Worm (Caenorhabditis elegans) whole organism, late embryonic: ENCODE measurements around the gene trpp-6.

Experiments
- C08G9.2 ChIP-seq: sonication (generic microtip); optimal IDR thresholded peaks from 2 replicates; lab custom pipeline; 2016; ENCODE audit warnings: mild to moderate bottlenecking, missing genetic modification characterization, moderate library complexity, missing compliant biosample characterization
- F13H6.1 ChIP-seq: sonication (generic microtip); optimal IDR thresholded peaks from 2 replicates; lab custom pipeline; 2016; ENCODE audit warnings: missing genetic modification characterization, missing compliant biosample characterization
- K02D7.2 ChIP-seq: sonication (generic microtip); optimal IDR thresholded peaks from 2 replicates; lab custom pipeline; 2017; ENCODE audit warnings: mild to moderate bottlenecking, missing genetic modification characterization, missing compliant biosample characterization
- T23F11.4 ChIP-seq: fragments of 200-800 bp; sonication (Bioruptor generic); optimal IDR thresholded peaks from 2 replicates; lab custom pipeline; 2018; ENCODE audit warnings: mild to moderate bottlenecking, missing genetic modification characterization, missing compliant biosample characterization
- ahr-1 ChIP-seq: sonication (generic microtip); optimal IDR thresholded peaks from 2 replicates; lab custom pipeline; 2016; ENCODE audit warnings: missing genetic modification characterization, missing compliant biosample characterization
- ama-1 ChIP-seq: fragments of 150-350 bp; optimal IDR thresholded peaks from 2 replicates; lab custom pipeline; 2014
- ceh-14 ChIP-seq: sonication (generic microtip); optimal IDR thresholded peaks from 2 replicates; lab custom pipeline; 2016; ENCODE audit warnings: missing genotype, missing genetic modification characterization, missing compliant biosample characterization
- ceh-18 ChIP-seq: sonication (generic microtip); optimal IDR thresholded peaks from 2 replicates; lab custom pipeline; 2016; ENCODE audit warnings: missing genetic modification characterization, missing compliant biosample characterization
- ceh-2 ChIP-seq: sonication (generic microtip); optimal IDR thresholded peaks from 2 replicates; lab custom pipeline; 2016; ENCODE audit warnings: missing genotype, missing genetic modification characterization, missing compliant biosample characterization
- ceh-22 ChIP-seq: sonication (generic microtip); optimal IDR thresholded peaks from 2 replicates; lab custom pipeline; 2017; ENCODE audit warnings: missing biosample characterization, missing genetic modification characterization
- ceh-31 ChIP-seq: sonication (generic microtip); optimal IDR thresholded peaks from 2 replicates; lab custom pipeline; 2016; ENCODE audit warnings: missing genetic modification characterization, missing compliant biosample characterization
- ceh-34 ChIP-seq: sonication (generic microtip); optimal IDR thresholded peaks from 2 replicates; lab custom pipeline; 2016; ENCODE audit warnings: mild to moderate bottlenecking, missing genetic modification characterization, missing compliant biosample characterization
- ceh-45 ChIP-seq: fragments of 200-800 bp; sonication (Bioruptor generic); IDR thresholded peaks from 2 replicates; pipeline ENCODE4 v1.3.6; 2022; ENCODE audit warnings: missing genetic modification reagents, missing genetic modification characterization, missing compliant biosample characterization
- ceh-48 ChIP-seq: sonication (generic microtip); optimal IDR thresholded peaks from 2 replicates; lab custom pipeline; 2016; ENCODE audit warnings: missing genetic modification characterization, inconsistent platforms, missing compliant biosample characterization
- ceh-6 ChIP-seq: fragments of 200-800 bp; sonication (Bioruptor generic); optimal IDR thresholded peaks from 2 replicates; lab custom pipeline; 2018; ENCODE audit warnings: mild to moderate bottlenecking, missing genetic modification characterization, missing compliant biosample characterization
- dmd-4 ChIP-seq: sonication (generic microtip); optimal IDR thresholded peaks from 2 replicates; lab custom pipeline; 2016; ENCODE audit warnings: borderline replicate concordance, missing genetic modification characterization, missing compliant biosample characterization
- elt-2 ChIP-seq: sonication (generic microtip); optimal IDR thresholded peaks from 2 replicates; lab custom pipeline; 2016; ENCODE audit warnings: missing genetic modification reagents, missing genetic modification characterization, missing compliant biosample characterization
- elt-4 ChIP-seq: sonication (generic microtip); optimal IDR thresholded peaks from 2 replicates; lab custom pipeline; 2016; ENCODE audit warnings: missing genetic modification characterization, missing compliant biosample characterization
- eyg-1 ChIP-seq: sonication (generic microtip); optimal IDR thresholded peaks from 2 replicates; lab custom pipeline; 2016; ENCODE audit warnings: missing genotype, missing genetic modification characterization, missing compliant biosample characterization
- fax-1 ChIP-seq: sonication (generic microtip); optimal IDR thresholded peaks from 2 replicates; lab custom pipeline; 2016; ENCODE audit warnings: missing genotype, missing genetic modification characterization, missing compliant biosample characterization
- fkh-6 ChIP-seq: sonication (generic microtip); optimal IDR thresholded peaks from 2 replicates; lab custom pipeline; 2016; ENCODE audit warnings: missing genetic modification characterization, missing compliant biosample characterization
- hlh-15 ChIP-seq: sonication (generic microtip); optimal IDR thresholded peaks from 2 replicates; lab custom pipeline; 2016; ENCODE audit warnings: missing genetic modification characterization, missing compliant biosample characterization
- hlh-30 ChIP-seq: sonication (generic microtip); optimal IDR thresholded peaks from 2 replicates; lab custom pipeline; 2017; ENCODE audit warnings: antibody characterized with exemption, missing genetic modification characterization, missing compliant biosample characterization; ENCODE audit not compliant: insufficient read depth
- hlh-8 ChIP-seq: sonication (generic microtip); optimal IDR thresholded peaks from 2 replicates; lab custom pipeline; 2016; ENCODE audit warnings: missing genotype, missing genetic modification characterization, missing compliant biosample characterization
- lim-6 ChIP-seq: sonication (generic microtip); optimal IDR thresholded peaks from 2 replicates; lab custom pipeline; 2016; ENCODE audit warnings: missing genetic modification characterization, missing compliant biosample characterization
- lin-11 ChIP-seq: fragments of 200-800 bp; sonication (Bioruptor generic); optimal IDR thresholded peaks from 2 replicates; lab custom pipeline; 2018; ENCODE audit warnings: mild to moderate bottlenecking, missing genetic modification characterization, missing compliant biosample characterization
- madf-2 ChIP-seq: sonication (generic microtip); optimal IDR thresholded peaks from 2 replicates; lab custom pipeline; 2017; ENCODE audit warnings: missing genetic modification characterization, missing compliant biosample characterization
- mec-3 ChIP-seq: sonication (generic microtip); optimal IDR thresholded peaks from 2 replicates; lab custom pipeline; 2016; ENCODE audit warnings: borderline replicate concordance, missing genetic modification characterization, missing compliant biosample characterization
- nfya-1 ChIP-seq: sonication (generic microtip); optimal IDR thresholded peaks from 2 replicates; lab custom pipeline; 2017; ENCODE audit warnings: missing genetic modification characterization, mild to moderate bottlenecking, missing compliant biosample characterization, antibody characterized with exemption, moderate library complexity
- nhr-11 ChIP-seq: fragments of 150-350 bp; optimal IDR thresholded peaks from 2 replicates; lab custom pipeline; 2014; ENCODE audit warnings: missing biosample characterization, missing genetic modification characterization
- npax-4 ChIP-seq: sonication (generic microtip); optimal IDR thresholded peaks from 2 replicates; lab custom pipeline; 2016; ENCODE audit warnings: missing genetic modification characterization, missing compliant biosample characterization
- odd-2 ChIP-seq: sonication (generic microtip); optimal IDR thresholded peaks from 2 replicates; lab custom pipeline; 2017; ENCODE audit warnings: antibody characterized with exemption, mild to moderate bottlenecking, missing genetic modification characterization, missing compliant biosample characterization
- pat-9 ChIP-seq: fragments of 200-800 bp; sonication (Bioruptor generic); optimal IDR thresholded peaks from 2 replicates; lab custom pipeline; 2018; ENCODE audit warnings: mild to moderate bottlenecking, missing genetic modification characterization, moderate library complexity, missing compliant biosample characterization
- pha-2 ChIP-seq: sonication (generic microtip); optimal IDR thresholded peaks from 2 replicates; lab custom pipeline; 2017; ENCODE audit warnings: mild to moderate bottlenecking, missing genetic modification characterization, missing compliant biosample characterization
- pha-4 ChIP-seq: fragments of 150-350 bp; optimal IDR thresholded peaks from 2 replicates; lab custom pipeline; 2018; ENCODE audit warnings: missing biosample characterization, missing genetic modification reagents, missing genetic modification characterization
- pqm-1 ChIP-seq: sonication (generic microtip); optimal IDR thresholded peaks from 2 replicates; lab custom pipeline; 2016; ENCODE audit warnings: missing genetic modification characterization, missing compliant biosample characterization
- pros-1 ChIP-seq: fragments of 150-350 bp; optimal IDR thresholded peaks from 2 replicates; lab custom pipeline; 2014; ENCODE audit warnings: missing biosample characterization, missing genetic modification reagents, missing genetic modification characterization
- rnt-1 ChIP-seq: sonication (generic microtip); optimal IDR thresholded peaks from 2 replicates; lab custom pipeline; 2016; ENCODE audit warnings: missing genetic modification characterization, missing compliant biosample characterization
- sdc-2 ChIP-seq: sonication (generic microtip); optimal IDR thresholded peaks from 2 replicates; lab custom pipeline; 2016; ENCODE audit warnings: missing genotype, missing genetic modification characterization, missing compliant biosample characterization
- sox-2 ChIP-seq: fragments of 200-800 bp; sonication (Bioruptor generic); IDR thresholded peaks from 2 replicates; pipeline ENCODE4 v1.3.6; 2022; ENCODE audit warnings: missing genetic modification reagents, missing genetic modification characterization, missing compliant biosample characterization
- syd-9 ChIP-seq: sonication (generic microtip); optimal IDR thresholded peaks from 2 replicates; lab custom pipeline; 2016; ENCODE audit warnings: mild to moderate bottlenecking, missing genetic modification characterization, moderate library complexity, missing compliant biosample characterization
- tbx-2 ChIP-seq: sonication (generic microtip); optimal IDR thresholded peaks from 2 replicates; lab custom pipeline; 2016; ENCODE audit warnings: missing genetic modification characterization, missing compliant biosample characterization
- ttx-3 ChIP-seq: sonication (generic microtip); optimal IDR thresholded peaks from 2 replicates; lab custom pipeline; 2016; ENCODE audit warnings: missing genetic modification reagents, missing genetic modification characterization, missing compliant biosample characterization
- unc-3 ChIP-seq, 2 experiments: fragments of 200-800 bp in 1 of 2; sonication (Bioruptor generic) in 1 of 2; sonication (generic microtip) in 1 of 2; conservative IDR thresholded peaks in 1 of 2; optimal IDR thresholded peaks in 1 of 2; 2 replicates each; pipeline versions ENCODE4 v1.3.6 to Lab custom; 2016 to 2022; ENCODE audit warnings: missing compliant biosample characterization in 2 of 2, missing genetic modification characterization in 2 of 2, missing genetic modification reagents in 1 of 2
- unc-42 ChIP-seq: sonication (generic microtip); optimal IDR thresholded peaks from 2 replicates; lab custom pipeline; 2016; ENCODE audit warnings: missing genotype, missing genetic modification characterization, missing compliant biosample characterization
- unc-55 ChIP-seq: sonication (generic microtip); optimal IDR thresholded peaks from 2 replicates; lab custom pipeline; 2017; ENCODE audit warnings: missing biosample characterization, missing genetic modification reagents, missing genetic modification characterization
- ztf-16 ChIP-seq: sonication (generic microtip); optimal IDR thresholded peaks from 2 replicates; lab custom pipeline; 2017; ENCODE audit warnings: missing genetic modification characterization, missing compliant biosample characterization

The trpp-6 gene

DNA sequence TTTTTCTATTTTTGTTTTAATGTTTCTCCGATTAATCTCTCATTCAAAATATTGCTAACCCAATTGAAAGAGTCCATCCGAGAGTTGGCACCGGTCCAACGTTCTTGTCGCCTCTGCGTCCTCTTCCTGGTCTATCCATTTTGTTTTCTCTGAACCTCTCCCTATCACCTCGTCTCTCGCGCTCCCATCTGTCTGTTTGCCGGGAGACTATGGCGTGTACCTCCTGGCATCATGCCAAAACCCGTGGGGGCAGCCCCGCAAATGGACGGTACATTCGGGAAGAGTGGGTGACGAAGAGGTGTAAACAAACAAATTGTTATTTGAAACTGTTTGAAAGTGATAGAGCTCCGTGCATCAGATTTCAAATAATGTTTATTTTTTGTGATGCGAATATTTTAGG, 44.6 kb downstream of the trpp-6 start, which contains the start of gene T06E8.2:
Gene T06E8.2 (minus strand): TSS at position 139 of the 400 bp plus-strand sequence.
- TF ChIP-seq hlh-8 (tag; lab: Kevin White, UChicago) (no peak), ceh-48 (tag; lab: Kevin White, UChicago) (no peak), pat-9 (tag; lab: Kevin White, UChicago) (no peak), tbx-2 (tag; lab: Kevin White, UChicago) (peak; percentile 11), fkh-6 (tag; lab: Kevin White, UChicago) (no peak), ceh-34 (peak; percentile 55), fax-1 (tag; lab: Kevin White, UChicago) (no peak), ceh-31 (peak; percentile 35), hlh-15 (no peak), ztf-16 (tag; lab: Kevin White, UChicago) (no peak), rnt-1 (tag; lab: Kevin White, UChicago) (no peak), pha-4 (no peak), unc-42 (tag; lab: Kevin White, UChicago) (no peak), lim-6 (tag; lab: Kevin White, UChicago) (no peak), ceh-22 (tag; lab: Kevin White, UChicago) (no peak), ttx-3 (tag; lab: Kevin White, UChicago) (no peak), ceh-18 (tag; lab: Kevin White, UChicago) (peak; percentile 45), nfya-1 (peak; percentile 36), pros-1 (tag; lab: Kevin White, UChicago) (no peak), pha-2 (tag; lab: Kevin White, UChicago) (no peak)

DNA sequence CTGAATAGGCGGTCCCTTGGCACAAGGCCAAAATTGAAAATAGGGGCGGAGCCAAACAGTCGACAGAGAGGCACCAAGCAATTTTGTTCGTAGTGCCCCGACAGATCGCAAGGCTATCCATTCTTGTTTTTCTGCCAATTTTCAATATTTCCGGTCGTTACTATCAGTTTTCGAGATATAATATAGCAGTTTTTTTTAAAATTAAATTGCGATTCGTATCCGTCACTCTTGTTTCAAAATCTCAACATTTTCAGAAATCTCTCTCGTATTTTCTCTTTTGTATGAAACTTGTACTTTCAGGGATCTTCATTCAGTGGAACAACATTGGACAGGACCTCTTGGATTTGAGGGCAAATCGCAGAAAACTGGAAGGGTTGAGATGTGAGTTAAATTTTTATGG, 45.3 kb downstream of the trpp-6 start, which contains the start of gene F57A8.1:
Gene F57A8.1 (plus strand): TSS at position 301 of the 400 bp plus-strand sequence.
- TF ChIP-seq npax-4 (tag; lab: Kevin White, UChicago), result no peak
- TF ChIP-seq pat-9 (tag; lab: Kevin White, UChicago), result no peak
- no peak for TF ChIP-seq mec-3 (tag; lab: Kevin White, UChicago)
- TF ChIP-seq syd-9 (tag; lab: Kevin White, UChicago), result no peak
- no peak for TF ChIP-seq T23F11.4 (GFP tag; lab: Kevin White, UChicago)
- TF ChIP-seq C08G9.2 (tag; lab: Kevin White, UChicago), result no peak
- no peak for TF ChIP-seq hlh-8 (tag; lab: Kevin White, UChicago)
- no peak for TF ChIP-seq madf-2 (tag; lab: Kevin White, UChicago)
- TF ChIP-seq eyg-1 (tag; lab: Kevin White, UChicago), result no peak
- TF ChIP-seq pha-2 (tag; lab: Kevin White, UChicago), result no peak
- TF ChIP-seq rnt-1 (tag; lab: Kevin White, UChicago), result no peak
- no peak for TF ChIP-seq fax-1 (tag; lab: Kevin White, UChicago)
- TF ChIP-seq hlh-30 (tag; lab: Kevin White, UChicago), result no peak

DNA sequence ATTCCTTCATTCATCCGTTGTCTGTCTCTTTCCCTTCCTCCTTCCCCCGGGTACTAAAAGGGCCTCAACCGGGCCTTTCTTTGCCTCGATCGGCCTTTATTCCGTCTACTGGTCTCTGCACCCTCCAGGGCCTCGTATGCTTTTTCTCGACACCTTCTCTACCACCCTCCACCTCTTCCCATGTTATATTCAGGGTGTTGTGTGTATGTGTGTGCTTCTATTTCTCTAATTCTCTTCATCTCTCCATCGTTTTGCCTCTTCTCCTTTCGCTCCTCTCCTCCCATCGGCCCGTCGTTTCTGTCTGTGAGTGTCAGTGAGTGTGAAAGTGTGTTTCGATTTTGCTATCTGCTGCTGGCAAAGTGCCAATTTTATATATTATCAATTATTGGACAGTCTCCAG, 48.1 kb downstream of the trpp-6 start:
- no peak for TF ChIP-seq ttx-3 (tag; lab: Kevin White, UChicago)
- no peak for TF ChIP-seq lin-11 (tag; lab: Kevin White, UChicago)
- no peak for TF ChIP-seq ceh-2 (tag; lab: Kevin White, UChicago)
- TF ChIP-seq ceh-48 (tag; lab: Kevin White, UChicago), result no peak
- peak; percentile 35 for TF ChIP-seq C08G9.2 (tag; lab: Kevin White, UChicago)
- no peak for TF ChIP-seq elt-4 (tag; lab: Kevin White, UChicago)
- TF ChIP-seq sox-2 (GFP tag; lab: Robert Waterston, UW), result peak; percentile 31; the same call in 1 of the 2 replicates
- TF ChIP-seq nhr-11 (tag; lab: Kevin White, UChicago), result no peak
- TF ChIP-seq hlh-30 (tag; lab: Kevin White, UChicago), result no peak
- TF ChIP-seq ahr-1 (tag; lab: Kevin White, UChicago), result no peak
- no peak for TF ChIP-seq K02D7.2 (tag; lab: Kevin White, UChicago)
- peak; percentile 27 for TF ChIP-seq dmd-4 (tag; lab: Kevin White, UChicago)
- no peak for TF ChIP-seq F13H6.1 (tag; lab: Kevin White, UChicago)
- TF ChIP-seq tbx-2 (tag; lab: Kevin White, UChicago), result peak; percentile 79
- no peak for TF ChIP-seq ama-1 (lab: Kevin White, UChicago)
- TF ChIP-seq odd-2 (tag; lab: Kevin White, UChicago), result no peak
- TF ChIP-seq ceh-45 (GFP tag; lab: Robert Waterston, UW), result no peak
- TF ChIP-seq hlh-8 (tag; lab: Kevin White, UChicago), result no peak
- TF ChIP-seq unc-55, result peak; percentile 40
- no peak for TF ChIP-seq syd-9 (tag; lab: Kevin White, UChicago)
- TF ChIP-seq sdc-2 (tag; lab: Kevin White, UChicago), result peak; percentile 53
- no peak for TF ChIP-seq madf-2 (tag; lab: Kevin White, UChicago)
- TF ChIP-seq ceh-6 (GFP tag; lab: Kevin White, UChicago), result peak; percentile 25
- no peak for TF ChIP-seq ceh-14 (tag; lab: Kevin White, UChicago)
- TF ChIP-seq ceh-18 (tag; lab: Kevin White, UChicago), result peak; percentile 29
- TF ChIP-seq elt-2 (tag; lab: Kevin White, UChicago), result peak; percentile 46
- no peak for TF ChIP-seq pqm-1 (tag; lab: Kevin White, UChicago)
- no peak for TF ChIP-seq unc-3 (GFP tag; conservative IDR thresholded peaks at IDR 0.05; lab: Robert Waterston, UW)
- no peak for TF ChIP-seq unc-3 (tag; optimal IDR thresholded peaks at IDR 0.05; lab: Kevin White, UChicago)
